Worm (Caenorhabditis elegans) whole organism, young adult: Measurements from ENCODE around the gene F42A8.1.
A peak's percentile ranks its signal among the peaks of the same experiment; 100 is the strongest.

ENCODE experiments used
- B0019.2 ChIP-seq: fragments of 200-800 bp; sonication (Bioruptor generic); conservative IDR thresholded peaks from 2 replicates; pipeline ENCODE4 v1.3.6; 2022; ENCODE audit warnings: missing genetic modification reagents, missing genetic modification characterization, missing compliant biosample characterization
- F22D6.2 ChIP-seq: sonication (generic microtip); optimal IDR thresholded peaks from 2 replicates; lab custom pipeline; 2016; ENCODE audit warnings: mild to moderate bottlenecking, missing genetic modification characterization, missing compliant biosample characterization
- F37B4.10 ChIP-seq: fragments of 200-800 bp; sonication (Bioruptor generic); IDR thresholded peaks from 2 replicates; pipeline ENCODE4 v1.3.6; 2022; ENCODE audit warnings: missing genetic modification characterization, missing compliant biosample characterization
- F55B11.4 ChIP-seq: sonication (generic microtip); optimal IDR thresholded peaks from 2 replicates; lab custom pipeline; 2016; ENCODE audit warnings: missing compliant biosample characterization, missing genetic modification characterization, borderline replicate concordance; ENCODE audit not compliant: insufficient read depth
- F57C9.4 ChIP-seq: sonication (generic microtip); optimal IDR thresholded peaks from 2 replicates; lab custom pipeline; 2017; ENCODE audit warnings: mild to moderate bottlenecking, missing genetic modification characterization, missing compliant biosample characterization
- T26A5.8 ChIP-seq: sonication (generic microtip); optimal IDR thresholded peaks from 2 replicates; lab custom pipeline; 2016; ENCODE audit warnings: missing genetic modification characterization, missing compliant biosample characterization
- ZK185.1 ChIP-seq: sonication (generic microtip); optimal IDR thresholded peaks from 2 replicates; lab custom pipeline; 2016; ENCODE audit warnings: mild to moderate bottlenecking, missing genetic modification characterization, missing compliant biosample characterization; ENCODE audit not compliant: poor library complexity, severe bottlenecking
- aptf-3 ChIP-seq: fragments of 200-800 bp; sonication (Bioruptor generic); IDR thresholded peaks from 2 replicates; pipeline ENCODE4 v1.3.6; 2022; ENCODE audit warnings: missing genetic modification characterization, missing compliant biosample characterization
- attf-3 ChIP-seq: fragments of 200-800 bp; sonication (Bioruptor generic); conservative IDR thresholded peaks from 2 replicates; pipeline ENCODE4 v1.3.6; 2022; ENCODE audit warnings: missing genetic modification reagents, missing genetic modification characterization, missing compliant biosample characterization
- attf-5 ChIP-seq: fragments of 200-800 bp; sonication (Bioruptor generic); optimal IDR thresholded peaks from 2 replicates; lab custom pipeline; 2018; ENCODE audit warnings: mild to moderate bottlenecking, missing genetic modification characterization, missing compliant biosample characterization
- cebp-1 ChIP-seq, 2 experiments: fragments of 200-800 bp in 1 of 2; sonication (Bioruptor generic) in 1 of 2; sonication (generic microtip) in 1 of 2; IDR thresholded peaks in 1 of 2; optimal IDR thresholded peaks in 1 of 2; 2 replicates each; pipeline versions ENCODE4 v1.3.6 to Lab custom; 2017 to 2022; ENCODE audit warnings: missing compliant biosample characterization in 2 of 2, missing genetic modification characterization in 2 of 2, mild to moderate bottlenecking in 1 of 2, missing genetic modification reagents in 1 of 2, moderate library complexity in 1 of 2
- cebp-2 ChIP-seq: fragments of 200-800 bp; sonication (Bioruptor generic); IDR thresholded peaks from 2 replicates; pipeline ENCODE4 v1.3.6; 2022; ENCODE audit warnings: missing genetic modification characterization, missing compliant biosample characterization
- ceh-27 ChIP-seq: fragments of 200-800 bp; sonication (Bioruptor generic); optimal IDR thresholded peaks from 2 replicates; lab custom pipeline; 2018; ENCODE audit warnings: mild to moderate bottlenecking, missing genetic modification characterization, moderate library complexity, missing compliant biosample characterization
- ceh-79 ChIP-seq: sonication (generic microtip); optimal IDR thresholded peaks from 2 replicates; lab custom pipeline; 2017; ENCODE audit warnings: mild to moderate bottlenecking, missing genetic modification characterization, missing compliant biosample characterization
- dox-1 ChIP-seq: fragments of 200-800 bp; sonication (Bioruptor generic); IDR thresholded peaks from 2 replicates; pipeline ENCODE4 v1.3.6; 2022; ENCODE audit warnings: missing genetic modification reagents, missing genetic modification characterization, missing compliant biosample characterization
- efl-1 ChIP-seq: fragments of 150-350 bp; optimal IDR thresholded peaks from 2 replicates; lab custom pipeline; 2014; ENCODE audit warnings: missing biosample characterization, missing genetic modification reagents, missing genetic modification characterization
- egrh-3 ChIP-seq: fragments of 200-800 bp; sonication (Bioruptor generic); IDR thresholded peaks from 2 replicates; pipeline ENCODE4 v1.3.6; 2022; ENCODE audit warnings: missing genetic modification reagents, missing genetic modification characterization, missing compliant biosample characterization
- ekl-4 ChIP-seq: fragments of 200-800 bp; sonication (Bioruptor generic); IDR thresholded peaks from 2 replicates; pipeline ENCODE4 v1.3.6; 2022; ENCODE audit warnings: missing genetic modification reagents, missing genetic modification characterization, missing compliant biosample characterization
- fkh-3 ChIP-seq: sonication (generic microtip); optimal IDR thresholded peaks from 2 replicates; lab custom pipeline; 2016; ENCODE audit warnings: mild to moderate bottlenecking, missing genetic modification characterization, missing compliant biosample characterization
- him-1 ChIP-seq: sonication (generic microtip); optimal IDR thresholded peaks from 2 replicates; lab custom pipeline; 2016; ENCODE audit warnings: missing genotype, missing genetic modification reagents, missing genetic modification characterization, missing compliant biosample characterization
- hmg-1.2 ChIP-seq: fragments of 200-800 bp; sonication (Bioruptor generic); IDR thresholded peaks from 2 replicates; pipeline ENCODE4 v1.3.6; 2022; ENCODE audit warnings: missing genetic modification reagents, missing genetic modification characterization, missing compliant biosample characterization
- lin-40 ChIP-seq: sonication (generic microtip); optimal IDR thresholded peaks from 2 replicates; lab custom pipeline; 2016; ENCODE audit warnings: missing genetic modification characterization, mild to moderate bottlenecking, missing compliant biosample characterization, missing genotype, missing genetic modification reagents
- lsl-1 ChIP-seq: fragments of 200-800 bp; sonication (Bioruptor generic); optimal IDR thresholded peaks from 2 replicates; lab custom pipeline; 2018; ENCODE audit warnings: mild to moderate bottlenecking, missing genetic modification characterization, moderate library complexity, missing compliant biosample characterization
- madf-3 ChIP-seq: fragments of 200-800 bp; sonication (Bioruptor generic); IDR thresholded peaks from 2 replicates; pipeline ENCODE4 v1.3.6; 2022; ENCODE audit warnings: missing genetic modification reagents, missing genetic modification characterization, missing compliant biosample characterization
- madf-6 ChIP-seq: fragments of 200-800 bp; sonication (Bioruptor generic); IDR thresholded peaks from 2 replicates; pipeline ENCODE4 v1.3.6; 2022; ENCODE audit warnings: missing genetic modification reagents, missing genetic modification characterization, missing compliant biosample characterization
- mcd-1 ChIP-seq: fragments of 200-800 bp; sonication (Bioruptor generic); IDR thresholded peaks from 2 replicates; pipeline ENCODE4 v1.3.6; 2022; ENCODE audit warnings: missing genetic modification reagents, missing genetic modification characterization, missing compliant biosample characterization
- mxl-1 ChIP-seq: sonication (generic microtip); optimal IDR thresholded peaks from 2 replicates; lab custom pipeline; 2016; ENCODE audit warnings: missing genetic modification characterization, missing compliant biosample characterization
- nfyb-1 ChIP-seq: fragments of 200-800 bp; sonication (Bioruptor generic); IDR thresholded peaks from 2 replicates; pipeline ENCODE4 v1.3.6; 2022; ENCODE audit warnings: missing genetic modification reagents, missing genetic modification characterization, missing compliant biosample characterization
- nhr-90 ChIP-seq: sonication (generic microtip); optimal IDR thresholded peaks from 2 replicates; lab custom pipeline; 2016; ENCODE audit warnings: missing genotype, mild to moderate bottlenecking, missing genetic modification characterization, missing compliant biosample characterization
- pbrm-1 ChIP-seq: fragments of 200-800 bp; sonication (Bioruptor generic); IDR thresholded peaks from 2 replicates; pipeline ENCODE4 v1.3.6; 2022; ENCODE audit warnings: missing genetic modification reagents, missing genetic modification characterization, missing compliant biosample characterization
- rcor-1 ChIP-seq: fragments of 200-800 bp; sonication (Bioruptor generic); IDR thresholded peaks from 2 replicates; pipeline ENCODE4 v1.3.6; 2022; ENCODE audit warnings: missing genetic modification reagents, missing genetic modification characterization, missing compliant biosample characterization
- sptf-2 ChIP-seq: fragments of 200-800 bp; sonication (Bioruptor generic); optimal IDR thresholded peaks from 2 replicates; lab custom pipeline; 2018; ENCODE audit warnings: mild to moderate bottlenecking, missing genetic modification characterization, missing compliant biosample characterization
- tbp1 ChIP-seq: fragments of 200-800 bp; sonication (Bioruptor generic); optimal IDR thresholded peaks from 2 replicates; lab custom pipeline; 2018; ENCODE audit warnings: mild to moderate bottlenecking, missing genetic modification characterization, missing compliant biosample characterization
- tbx-9 ChIP-seq: sonication (generic microtip); optimal IDR thresholded peaks from 2 replicates; lab custom pipeline; 2016; ENCODE audit warnings: borderline replicate concordance, missing genetic modification characterization, inconsistent platforms, missing compliant biosample characterization
- unc-62 ChIP-seq: fragments of 150-350 bp; optimal IDR thresholded peaks from 2 replicates; lab custom pipeline; 2014; ENCODE audit warnings: missing biosample characterization, missing genetic modification reagents, missing genetic modification characterization
- zfh-2 ChIP-seq: fragments of 200-800 bp; sonication (Bioruptor generic); conservative IDR thresholded peaks from 2 replicates; pipeline ENCODE4 v1.3.6; 2022; ENCODE audit warnings: missing genetic modification reagents, missing genetic modification characterization, missing compliant biosample characterization
- ztf-26 ChIP-seq: sonication (generic microtip); optimal IDR thresholded peaks from 2 replicates; lab custom pipeline; 2017; ENCODE audit warnings: missing genetic modification characterization, missing compliant biosample characterization
- ztf-3 ChIP-seq: fragments of 200-800 bp; sonication (Bioruptor generic); optimal IDR thresholded peaks from 2 replicates; lab custom pipeline; 2018; ENCODE audit warnings: mild to moderate bottlenecking, missing genetic modification characterization, missing compliant biosample characterization

The F42A8.1 gene

DNA sequence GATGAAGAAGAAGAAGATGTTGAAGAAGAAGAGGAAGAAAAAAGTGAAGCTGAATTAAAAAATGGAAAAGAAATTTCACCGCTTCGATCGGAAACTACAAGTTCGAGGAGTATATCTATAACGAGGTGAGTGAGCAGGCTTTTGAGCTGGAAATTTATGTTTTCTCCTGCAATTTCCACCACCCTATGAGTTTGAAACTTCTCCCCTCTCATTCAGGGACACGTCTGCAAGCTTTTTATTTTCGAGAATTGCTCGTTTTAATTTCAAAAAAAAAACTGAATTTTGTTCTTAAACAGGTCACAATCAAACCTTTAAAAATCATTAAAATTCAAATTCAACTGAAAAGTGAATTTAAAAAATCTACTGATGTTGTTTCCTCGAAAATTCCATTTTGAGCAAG, 15.9 kb upstream of the F42A8.1 start:
- TF ChIP-seq madf-6 (GFP tag; lab: Robert Waterston, UW) (no peak), cebp-2 (GFP tag; lab: Robert Waterston, UW) (no peak), madf-3 (GFP tag; lab: Robert Waterston, UW) (no peak), attf-3 (GFP tag; lab: Robert Waterston, UW) (no peak), sptf-2 (GFP tag; lab: Kevin White, UChicago) (no peak), lin-40 (no peak), nhr-90 (tag; lab: Kevin White, UChicago) (no peak), F37B4.10 (GFP tag; lab: Robert Waterston, UW) (no peak), mcd-1 (no peak), pbrm-1 (GFP tag; lab: Robert Waterston, UW) (no peak), T26A5.8 (tag; lab: Kevin White, UChicago) (no peak), egrh-3 (no peak), aptf-3 (GFP tag; lab: Robert Waterston, UW) (no peak), ztf-26 (tag; lab: Kevin White, UChicago) (no peak), ceh-79 (tag; lab: Kevin White, UChicago) (no peak), unc-62 (no peak)

DNA sequence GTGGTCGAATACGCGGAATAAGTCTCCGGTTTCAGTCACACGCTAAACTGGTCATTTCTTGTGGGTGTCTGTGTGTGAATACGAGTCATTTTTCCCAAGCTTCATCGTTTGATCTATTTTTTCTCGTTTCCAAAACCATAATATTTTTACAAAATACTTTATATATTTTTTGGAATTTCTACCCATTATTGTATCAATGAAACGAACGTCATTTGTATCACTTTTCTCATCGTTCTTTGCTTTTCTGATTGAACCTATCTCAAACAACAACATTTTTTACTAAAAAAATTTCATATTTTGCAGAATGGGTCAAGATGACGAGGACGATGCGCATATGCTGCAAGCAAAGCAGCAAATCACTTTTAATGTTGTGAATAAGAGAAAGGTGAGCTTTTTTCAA, 11.8 kb upstream of the F42A8.1 start, which contains the start of gene mel-11:
Gene mel-11, plus strand, starts transcription at position 301 of the 400 bp plus-strand sequence.
- no peak for TF ChIP-seq unc-62
- no peak for TF ChIP-seq F22D6.2 (tag; lab: Kevin White, UChicago)
- TF ChIP-seq mxl-1, result no peak
- no peak for TF ChIP-seq F57C9.4
- TF ChIP-seq B0019.2 (GFP tag; lab: Robert Waterston, UW), result no peak
- no peak for TF ChIP-seq ZK185.1 (tag; lab: Kevin White, UChicago)
- TF ChIP-seq sptf-2 (GFP tag; lab: Kevin White, UChicago), result no peak
- TF ChIP-seq rcor-1 (GFP tag; lab: Robert Waterston, UW), result no peak
- no peak for TF ChIP-seq ztf-3 (GFP tag; lab: Kevin White, UChicago)
- no peak for TF ChIP-seq tbx-9 (tag; lab: Kevin White, UChicago)
- no peak for TF ChIP-seq him-1 (tag; lab: Kevin White, UChicago)

DNA sequence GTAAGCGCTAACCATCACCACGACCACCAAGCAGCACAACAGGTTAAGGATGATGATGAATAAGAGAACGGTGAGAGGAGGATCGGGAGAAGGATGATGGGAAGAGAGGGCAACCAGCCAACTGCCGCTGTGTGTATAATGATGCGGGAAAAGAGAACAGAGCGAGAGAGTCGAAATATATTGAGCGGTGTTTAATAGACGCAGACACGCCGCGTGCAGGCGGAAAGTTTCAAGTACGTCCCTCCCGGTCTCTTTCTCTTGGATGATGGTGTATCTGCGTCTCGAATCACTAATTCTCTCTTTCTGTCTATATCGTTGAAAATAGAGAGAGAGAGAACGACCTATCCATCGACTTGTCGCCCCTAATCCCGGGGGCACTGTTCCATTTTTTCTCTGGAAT, 10.3 kb upstream of the F42A8.1 start:
- TF ChIP-seq F55B11.4 (tag; lab: Kevin White, UChicago) (no peak), dox-1 (GFP tag; lab: Robert Waterston, UW) (peak; percentile 46; the same call in 1 of the 2 replicates), hmg-1.2 (GFP tag; lab: Robert Waterston, UW) (peak; percentile 83), lin-40 (peak; percentile 8), efl-1 (GFP tag; lab: Kevin White, UChicago) (no peak), attf-5 (GFP tag; lab: Kevin White, UChicago) (peak; percentile 39), ceh-27 (peak; percentile 10), fkh-3 (no peak), ekl-4 (0 out of 2 replicates have a peak, but pooled peaks have one; percentile 23), zfh-2 (peak; percentile 43; the same call in 1 of the 2 replicates), lsl-1 (GFP tag; lab: Kevin White, UChicago) (no peak), rcor-1 (GFP tag; lab: Robert Waterston, UW) (0 out of 2 replicates have a peak, but pooled peaks have one; percentile 8), cebp-1 (GFP tag; IDR thresholded peaks at IDR 0.05; lab: Robert Waterston, UW) (no peak), cebp-1 (tag; optimal IDR thresholded peaks at IDR 0.05; lab: Kevin White, UChicago) (peak; percentile 43), cebp-2 (GFP tag; lab: Robert Waterston, UW) (no peak), nfyb-1 (GFP tag; lab: Robert Waterston, UW) (0 out of 2 replicates have a peak, but pooled peaks have one; percentile 54), tbp1 (peak; percentile 9)
